Worm (Caenorhabditis elegans) whole organism, L4/young adult: ENCODE measurements around the gene unc-43.

Experiments
- W03F9.2 ChIP-seq: fragments of 150-350 bp; optimal IDR thresholded peaks from 2 replicates; lab custom pipeline; 2014; ENCODE audit warnings: missing biosample characterization, missing genetic modification characterization
- him-1 ChIP-seq: sonication (generic microtip); optimal IDR thresholded peaks from 2 replicates; lab custom pipeline; 2016; ENCODE audit warnings: missing genotype, missing genetic modification reagents, missing genetic modification characterization, missing compliant biosample characterization

DNA sequence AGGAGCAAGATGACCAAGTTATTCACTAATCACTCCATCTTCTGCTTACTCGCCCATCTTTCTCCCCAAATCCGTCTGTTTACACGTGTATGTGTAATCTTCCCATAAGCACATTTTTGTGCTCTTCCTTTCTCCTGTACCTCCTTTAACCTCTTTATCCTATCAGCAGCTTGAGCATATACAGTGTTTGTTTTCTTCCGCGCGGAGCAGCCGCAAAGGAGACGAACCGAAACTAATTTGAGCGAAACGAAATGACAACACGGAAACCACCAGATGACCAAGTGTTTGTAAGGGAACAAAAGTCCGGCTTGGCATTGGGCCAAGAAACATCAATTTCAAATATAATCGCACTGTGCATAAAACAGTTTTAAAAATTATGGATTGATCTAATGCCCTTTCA, 45.6 kb downstream of the unc-43 start:
- no peak for TF ChIP-seq W03F9.2
- TF ChIP-seq him-1 (tag; lab: Kevin White, UChicago): no peak
